Fruit fly (Drosophila melanogaster) whole organism, pupa: ENCODE data around the gene sgg.

Experiments
- CG10348 ChIP-seq: fragments of 200-800 bp; sonication (Bioruptor generic); IDR thresholded peaks from 2 replicates; pipeline ENCODE4 v1.3.6; 2022; ENCODE audit warnings: missing biosample characterization, missing genetic modification characterization
- CG12605 ChIP-seq: fragments of 200-800 bp; sonication (Bioruptor generic); IDR thresholded peaks from 2 replicates; pipeline ENCODE4 v1.3.6; 2022; ENCODE audit warnings: missing biosample characterization, missing genetic modification characterization
- CG13204 ChIP-seq: fragments of 200-800 bp; sonication (Bioruptor generic); optimal IDR thresholded peaks from 2 replicates; lab custom pipeline; 2018; ENCODE audit warnings: missing biosample characterization, mild to moderate bottlenecking, missing genetic modification characterization, moderate library complexity
- CG14655 ChIP-seq: fragments of 200-800 bp; sonication (Bioruptor generic); optimal IDR thresholded peaks from 3 replicates; lab custom pipeline; 2017; ENCODE audit warnings: mild to moderate bottlenecking, missing biosample characterization, missing genetic modification reagents, missing genetic modification characterization
- CG15710 ChIP-seq: fragments of 200-800 bp; sonication (Bioruptor generic); optimal IDR thresholded peaks from 2 replicates; lab custom pipeline; 2018; ENCODE audit warnings: missing biosample characterization, mild to moderate bottlenecking, missing genetic modification characterization, moderate library complexity
- CG17806 ChIP-seq: fragments of 200-800 bp; sonication (Bioruptor generic); optimal IDR thresholded peaks from 2 replicates; lab custom pipeline; 2018; ENCODE audit warnings: missing biosample characterization, mild to moderate bottlenecking, missing genetic modification characterization, moderate library complexity
- CG32121 ChIP-seq: fragments of 200-800 bp; sonication (Bioruptor generic); IDR thresholded peaks from 2 replicates; pipeline ENCODE4 v1.3.6; 2022; ENCODE audit warnings: missing biosample characterization, missing genetic modification characterization
- CG34367 ChIP-seq: fragments of 200-800 bp; sonication (Bioruptor generic); optimal IDR thresholded peaks from 2 replicates; lab custom pipeline; 2018; ENCODE audit warnings: missing biosample characterization, mild to moderate bottlenecking, missing genetic modification characterization
- CG4496 ChIP-seq: fragments of 200-800 bp; sonication (Bioruptor generic); IDR thresholded peaks from 3 replicates; pipeline ENCODE4 v1.3.6; 2022; ENCODE audit warnings: missing biosample characterization, missing genetic modification characterization
- CG8159 ChIP-seq: fragments of 200-800 bp; sonication (Bioruptor generic); optimal IDR thresholded peaks from 3 replicates; lab custom pipeline; 2018; ENCODE audit warnings: missing biosample characterization, mild to moderate bottlenecking, missing genetic modification characterization, moderate library complexity
- CG8301 ChIP-seq: fragments of 200-800 bp; sonication (Bioruptor generic); optimal IDR thresholded peaks from 2 replicates; lab custom pipeline; 2018; ENCODE audit warnings: missing biosample characterization, mild to moderate bottlenecking, missing genetic modification characterization
- CG9948 ChIP-seq: fragments of 200-800 bp; sonication (Bioruptor generic); optimal IDR thresholded peaks from 2 replicates; lab custom pipeline; 2018; ENCODE audit warnings: missing biosample characterization, mild to moderate bottlenecking, missing genetic modification characterization, moderate library complexity
- D1 ChIP-seq: fragments of 200-800 bp; sonication (Bioruptor generic); optimal IDR thresholded peaks from 2 replicates; lab custom pipeline; 2018; ENCODE audit warnings: missing biosample characterization, mild to moderate bottlenecking, missing genetic modification characterization, moderate library complexity
- EcR ChIP-seq: fragments of 200-800 bp; sonication (Bioruptor generic); optimal IDR thresholded peaks from 3 replicates; lab custom pipeline; 2019; ENCODE audit warnings: missing biosample characterization, missing genetic modification characterization, mild to moderate bottlenecking, moderate library complexity, missing genetic modification reagents
- Ets98B ChIP-seq: fragments of 200-800 bp; sonication (Bioruptor generic); IDR thresholded peaks from 2 replicates; pipeline ENCODE4 v1.3.6; 2022; ENCODE audit warnings: missing biosample characterization, missing genetic modification characterization
- Pif1A ChIP-seq: fragments of 200-800 bp; sonication (Bioruptor generic); optimal IDR thresholded peaks from 3 replicates; lab custom pipeline; 2016; ENCODE audit warnings: missing biosample characterization, missing genetic modification characterization
- Pif1B ChIP-seq: fragments of 200-800 bp; sonication (Bioruptor generic); optimal IDR thresholded peaks from 3 replicates; lab custom pipeline; 2016; ENCODE audit warnings: missing biosample characterization, missing genetic modification characterization
- Snoo ChIP-seq: fragments of 200-800 bp; sonication (Bioruptor generic); optimal IDR thresholded peaks from 3 replicates; lab custom pipeline; 2017; ENCODE audit warnings: missing biosample characterization, mild to moderate bottlenecking, missing genetic modification characterization, inconsistent platforms
- fd96Ca ChIP-seq: fragments of 200-800 bp; sonication (Bioruptor generic); IDR thresholded peaks from 3 replicates; pipeline ENCODE4 v1.3.6; 2022; ENCODE audit warnings: missing biosample characterization, missing genetic modification characterization
- gl ChIP-seq: fragments of 200-800 bp; sonication (Bioruptor generic); optimal IDR thresholded peaks from 2 replicates; lab custom pipeline; 2018; ENCODE audit warnings: missing biosample characterization, mild to moderate bottlenecking, missing genetic modification characterization
- rn ChIP-seq: fragments of 200-800 bp; sonication (Bioruptor generic); IDR thresholded peaks from 2 replicates; pipeline ENCODE4 v1.3.6; 2022; ENCODE audit warnings: missing biosample characterization, missing genetic modification characterization

Gene sgg

dm6 chrX:2647950-2648613 is 14.3 kb downstream of the sgg start:
- TF ChIP-seq D1 = no peak
- 0 out of 2 replicates have a peak, but pooled peaks have one; percentile 38 for TF ChIP-seq CG10348 (GFP tag; lab: Robert Waterston, UW)
- TF ChIP-seq gl (tag; lab: Kevin White, UChicago) = no peak
- peak; percentile 43 for TF ChIP-seq CG17806
- no peak for TF ChIP-seq EcR
- peak; percentile 51 for TF ChIP-seq Snoo
- TF ChIP-seq Pif1A = peak; percentile 41
- peak; percentile 61 for TF ChIP-seq CG8301 (tag; lab: Kevin White, UChicago)
- TF ChIP-seq CG4496 (GFP tag; lab: Robert Waterston, UW) = peak; percentile 82
- TF ChIP-seq CG9948 = peak; percentile 58
- peak; percentile 47 for TF ChIP-seq CG34367
- no peak for TF ChIP-seq rn (GFP tag; lab: Robert Waterston, UW)
- TF ChIP-seq CG32121 (GFP tag; lab: Robert Waterston, UW) = peak; percentile 38; the same call in 1 of the 2 replicates
- no peak for TF ChIP-seq Pif1B (GFP tag; lab: Kevin White, UChicago)
- TF ChIP-seq CG8159 (tag; lab: Kevin White, UChicago) = peak; percentile 36
- TF ChIP-seq Ets98B = peak; percentile 34; the same call in 1 of the 2 replicates
- peak; percentile 68 for TF ChIP-seq CG12605 (GFP tag; lab: Robert Waterston, UW)
- TF ChIP-seq CG15710 = peak; percentile 63
- TF ChIP-seq CG13204 = peak; percentile 17
- TF ChIP-seq CG14655 (GFP tag; lab: Kevin White, UChicago) = peak; percentile 70
- TF ChIP-seq fd96Ca = peak; percentile 73; the same call in 2 of the 3 replicates

dm6 chrX:2648959-2649358 is 15.2 kb downstream of the sgg start:
- TF ChIP-seq Pif1A = peak; percentile 10
- TF ChIP-seq EcR = no peak
- TF ChIP-seq, all 21 proteins: peak for 1

- no peak for TF ChIP-seq D1
- TF ChIP-seq CG32121 (GFP tag; lab: Robert Waterston, UW) = no peak
- TF ChIP-seq CG8159 (tag; lab: Kevin White, UChicago) = no peak
- no peak for TF ChIP-seq EcR
Measured at dm6 chrX:2651128-2651527, 17.4 kb downstream of the sgg start.

dm6 chrX:2652124-2652923 is 18.6 kb downstream of the sgg start:
- TF ChIP-seq EcR (peak; percentile 76), CG13204 (peak; percentile 32), CG8301 (tag; lab: Kevin White, UChicago) (no peak), CG12605 (GFP tag; lab: Robert Waterston, UW) (peak; percentile 67), CG15710 (no peak), Snoo (no peak), CG32121 (GFP tag; lab: Robert Waterston, UW) (peak; percentile 80), Pif1A (no peak), CG9948 (no peak), CG4496 (GFP tag; lab: Robert Waterston, UW) (peak; percentile 71; the same call in 2 of the 3 replicates), CG10348 (GFP tag; lab: Robert Waterston, UW) (no peak), rn (GFP tag; lab: Robert Waterston, UW) (peak; percentile 65; the same call in 1 of the 2 replicates), CG17806 (no peak), CG34367 (no peak), CG14655 (GFP tag; lab: Kevin White, UChicago) (no peak), Pif1B (GFP tag; lab: Kevin White, UChicago) (no peak), fd96Ca (peak; percentile 75), CG8159 (tag; lab: Kevin White, UChicago) (no peak), D1 (no peak), Ets98B (peak; percentile 67), gl (tag; lab: Kevin White, UChicago) (no peak)

- no peak for TF ChIP-seq CG32121 (GFP tag; lab: Robert Waterston, UW)
- TF ChIP-seq fd96Ca = no peak
- TF ChIP-seq CG10348 (GFP tag; lab: Robert Waterston, UW) = no peak
- no peak for TF ChIP-seq EcR
- no peak for TF ChIP-seq CG8301 (tag; lab: Kevin White, UChicago)
Measured at dm6 chrX:2653533-2654296, 20.0 kb downstream of the sgg start.

- no peak for TF ChIP-seq D1
- no peak for TF ChIP-seq CG8159 (tag; lab: Kevin White, UChicago)
- TF ChIP-seq CG9948 = no peak
- TF ChIP-seq CG17806 = no peak
- no peak for TF ChIP-seq CG14655 (GFP tag; lab: Kevin White, UChicago)
- TF ChIP-seq CG13204 = no peak
- no peak for TF ChIP-seq Snoo
- TF ChIP-seq CG12605 (GFP tag; lab: Robert Waterston, UW) = no peak
- TF ChIP-seq CG4496 (GFP tag; lab: Robert Waterston, UW) = no peak
- TF ChIP-seq CG10348 (GFP tag; lab: Robert Waterston, UW) = no peak
Measured at dm6 chrX:2655479-2655878, 21.7 kb downstream of the sgg start.
